Worm (Caenorhabditis elegans) whole organism, dauer: ENCODE data around the gene glo-3.

ENCODE experiments used
- unc-62 ChIP-seq: sonication (generic microtip); optimal IDR thresholded peaks from 2 replicates; lab custom pipeline; 2017; ENCODE audit warnings: missing biosample characterization, missing genetic modification reagents, missing genetic modification characterization

Gene glo-3

ce11 chrX:10534625-10535244 is 1.2 kb downstream of the glo-3 start:
- no peak for TF ChIP-seq unc-62 (GFP tag; lab: Kevin White, UChicago)

DNA sequence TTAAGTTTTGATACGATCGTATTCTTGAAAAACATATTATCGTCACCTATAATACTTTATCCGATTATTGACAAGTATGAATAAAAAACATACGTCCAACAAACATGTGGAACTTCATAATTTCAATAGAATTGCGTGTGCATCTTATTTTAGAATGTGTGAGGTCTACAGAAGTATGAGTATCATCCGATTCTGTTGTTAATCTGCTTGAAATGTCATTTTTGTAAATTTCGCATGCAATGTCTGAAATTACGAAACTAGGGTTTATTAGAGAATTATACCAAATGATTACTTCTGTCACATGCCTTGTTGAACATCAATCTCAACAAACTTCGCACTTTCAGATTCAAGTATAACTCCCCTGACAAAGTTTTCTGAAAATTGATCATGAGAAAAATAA is 8.3 kb downstream of the glo-3 start:
- no peak for TF ChIP-seq unc-62 (GFP tag; lab: Kevin White, UChicago)

DNA sequence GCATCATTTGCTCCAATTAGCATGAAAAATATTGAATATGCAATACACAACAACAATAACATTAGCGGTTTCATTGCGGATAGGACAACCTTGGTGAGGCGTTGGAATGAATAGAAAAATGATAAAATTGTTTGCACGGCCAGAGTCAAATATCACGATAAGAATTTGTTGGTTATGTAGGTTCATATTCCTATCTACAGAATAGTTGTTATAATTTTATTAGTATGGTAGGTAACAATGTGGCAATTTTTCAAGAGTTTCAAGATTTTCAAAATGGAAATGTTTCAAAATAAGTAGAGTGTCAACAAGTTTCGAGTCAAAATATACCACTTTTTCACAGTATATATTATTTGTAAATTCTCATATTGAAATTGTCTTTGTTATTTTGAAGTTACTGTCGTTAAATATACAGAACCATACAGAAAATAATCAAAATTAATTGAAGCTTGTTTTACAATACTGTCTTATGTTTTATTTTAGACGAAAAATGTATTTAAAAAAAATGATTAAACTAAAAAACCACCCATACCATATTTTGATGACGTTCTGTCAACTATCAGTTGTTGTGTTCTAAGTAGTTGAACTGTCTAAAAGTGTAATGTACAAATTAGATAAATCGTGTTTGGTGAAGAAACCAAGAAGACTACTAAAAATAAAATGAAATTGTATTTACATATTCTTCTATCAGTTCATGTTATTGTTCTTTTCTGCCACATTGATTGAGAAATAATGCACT is 9.0 kb downstream of the glo-3 start, which contains the start of the genes F59F5.3 and F59F5.4:
Gene F59F5.3, minus strand, starts transcription at position 101 of the 736 bp plus-strand sequence.
Gene F59F5.4, plus strand, starts transcription at position 686 of the 736 bp plus-strand sequence.
- TF ChIP-seq unc-62 (GFP tag; lab: Kevin White, UChicago) = no peak

ce11 chrX:10545716-10546115 is 12.2 kb downstream of the glo-3 start, which contains the start of gene F59F5.5:
Gene F59F5.5 (plus strand): TSS chrX:10546016.
- no peak for TF ChIP-seq unc-62 (GFP tag; lab: Kevin White, UChicago)

DNA sequence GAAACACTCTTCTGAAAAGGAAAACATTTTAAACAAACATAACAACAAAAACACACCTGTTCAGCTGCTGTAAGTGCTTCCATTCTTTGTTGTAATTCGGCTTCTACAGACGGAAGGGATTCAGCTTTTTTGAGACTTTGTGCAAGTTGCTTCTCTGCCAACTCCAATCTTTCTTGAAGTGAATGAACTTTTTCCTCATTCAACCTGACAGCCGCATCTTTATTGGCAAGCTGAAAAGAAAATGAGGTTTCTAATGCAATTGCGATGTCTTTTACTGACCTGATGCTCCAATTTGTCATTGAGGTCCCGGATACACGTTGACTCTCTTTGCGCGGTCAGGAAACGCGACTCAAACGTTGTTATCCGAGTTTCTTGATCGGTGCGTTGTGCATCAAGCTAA is 19.5 kb downstream of the glo-3 start:
- no peak for TF ChIP-seq unc-62 (GFP tag; lab: Kevin White, UChicago)

- TF ChIP-seq unc-62 (GFP tag; lab: Kevin White, UChicago) = no peak
Observed at ce11 chrX:10555189-10555964, 21.9 kb downstream of the glo-3 start, which contains the start of gene syd-2. Gene syd-2 (minus strand): TSS chrX:10555239.

DNA sequence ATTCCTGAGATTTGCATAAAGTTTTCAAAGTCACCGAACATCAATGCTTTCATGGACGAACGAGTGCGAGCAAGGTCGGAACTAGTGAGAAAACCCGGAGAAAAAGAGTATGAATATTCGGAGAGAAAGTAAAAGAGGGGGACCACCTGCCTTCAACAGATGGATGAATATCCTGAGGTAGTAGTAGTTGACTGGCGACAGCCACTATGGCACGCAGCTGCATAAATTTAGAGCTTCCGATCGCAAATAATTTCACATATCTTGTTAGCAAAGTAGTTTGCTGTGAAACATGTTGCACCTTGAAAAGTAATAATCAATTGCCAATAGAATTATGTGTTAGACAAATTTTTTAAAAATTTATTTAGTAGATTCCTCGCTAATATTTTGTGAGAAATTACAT is 23.3 kb downstream of the glo-3 start:
- no peak for TF ChIP-seq unc-62 (GFP tag; lab: Kevin White, UChicago)

DNA sequence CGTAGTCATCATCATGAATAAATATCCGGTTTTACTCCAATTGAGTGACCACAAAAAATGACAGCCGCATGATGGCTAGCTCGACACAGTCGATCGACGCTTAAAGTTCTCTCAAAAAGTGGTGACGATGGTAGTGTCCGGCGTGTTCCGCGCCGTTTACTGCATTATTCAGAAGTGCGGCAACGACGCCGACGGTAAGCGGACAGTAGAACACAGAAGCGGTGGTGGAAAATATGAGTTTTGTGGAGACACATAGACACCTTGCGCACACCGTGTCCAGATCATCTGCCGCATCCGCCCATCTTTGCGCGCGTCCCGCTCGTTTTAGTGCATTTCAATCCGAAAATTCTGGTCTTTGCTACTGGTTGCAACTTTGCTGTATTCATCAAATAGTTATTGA is 25.7 kb downstream of the glo-3 start, which contains the start of gene F59F5.7:
Gene F59F5.7, plus strand, starts transcription at position 301 of the 400 bp plus-strand sequence.
- no peak for TF ChIP-seq unc-62 (GFP tag; lab: Kevin White, UChicago)

DNA sequence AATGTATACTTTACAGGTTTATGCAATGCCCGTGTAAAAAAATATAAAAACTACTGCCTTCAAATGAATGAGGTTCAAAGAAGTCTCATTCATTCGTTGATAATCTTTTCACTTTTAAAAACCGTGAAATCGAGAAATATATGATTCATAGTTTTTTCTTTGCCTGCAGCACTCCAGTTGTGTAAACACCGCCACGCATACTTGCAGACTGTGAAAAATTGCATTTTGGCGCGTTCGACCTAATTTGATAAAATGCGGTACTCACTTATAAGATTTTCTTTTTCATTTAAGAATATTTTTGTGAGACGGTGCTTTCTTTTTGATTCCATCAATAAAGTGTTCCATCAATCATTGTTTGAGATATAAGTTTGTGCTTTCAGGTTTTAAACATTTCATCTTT is 33.3 kb downstream of the glo-3 start:
- TF ChIP-seq unc-62 (GFP tag; lab: Kevin White, UChicago) = no peak

DNA sequence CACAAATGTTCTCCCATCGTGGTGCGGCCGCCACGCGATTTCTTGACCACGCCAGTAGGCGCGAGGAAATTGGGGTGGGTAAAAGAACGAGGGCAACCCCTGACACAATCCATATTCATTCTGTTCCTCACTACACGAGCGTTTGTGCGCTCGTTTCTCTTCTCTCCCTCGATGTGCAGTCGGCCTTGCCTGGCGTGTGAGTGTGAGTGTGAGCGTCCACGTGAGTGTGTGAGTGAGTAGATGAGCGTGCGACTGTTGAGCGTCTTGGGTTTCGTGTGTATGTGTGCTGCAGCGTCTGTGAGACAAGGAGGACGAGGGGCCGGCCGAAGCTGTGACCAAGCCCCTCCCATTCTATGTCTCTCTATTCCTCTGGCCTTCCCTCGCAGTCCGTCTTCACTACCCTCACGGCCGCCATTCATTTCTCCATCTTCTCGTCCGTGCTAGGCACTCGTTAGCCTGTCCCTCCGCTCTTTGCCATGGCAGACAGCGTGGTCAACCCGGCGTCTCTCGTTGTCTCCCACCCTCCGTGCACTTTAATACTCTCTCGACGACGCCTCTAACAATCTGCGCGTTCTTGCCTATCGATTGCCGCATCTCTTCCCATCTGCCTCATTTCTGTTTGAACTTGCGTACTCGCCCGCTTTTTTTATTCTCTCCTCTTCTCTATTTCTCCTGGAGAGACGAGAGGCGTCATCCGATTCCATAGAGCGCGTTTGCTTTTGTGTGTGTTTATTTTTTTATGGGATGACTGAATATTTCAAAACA is 35.1 kb downstream of the glo-3 start:
- peak; percentile 41 for TF ChIP-seq unc-62 (GFP tag; lab: Kevin White, UChicago)

DNA sequence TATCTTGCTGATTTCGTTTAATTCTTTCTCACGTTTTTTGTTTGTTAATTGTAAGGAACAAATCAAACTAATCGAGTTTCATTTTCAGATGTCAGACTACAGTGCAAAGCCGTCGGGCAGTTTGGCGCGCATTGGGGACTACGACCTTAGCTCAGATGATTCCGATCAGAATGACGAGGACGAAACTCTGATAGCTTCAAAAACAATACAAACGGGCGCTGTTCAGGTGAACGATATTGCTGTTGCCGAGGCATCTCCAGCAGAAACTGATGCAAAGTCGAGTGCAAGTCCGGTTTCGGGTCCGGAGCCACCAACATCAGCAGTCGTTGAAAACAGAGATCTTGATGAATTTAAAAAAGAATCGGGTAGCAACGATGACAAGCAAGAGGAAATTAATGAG is 35.7 kb downstream of the glo-3 start, which contains the start of gene bet-2:
Gene bet-2, plus strand, starts transcription at position 89 of the 400 bp plus-strand sequence.
- TF ChIP-seq unc-62 (GFP tag; lab: Kevin White, UChicago) = no peak

ce11 chrX:10576410-10576809 is 42.9 kb downstream of the glo-3 start:
- TF ChIP-seq unc-62 (GFP tag; lab: Kevin White, UChicago) = no peak

- TF ChIP-seq unc-62 (GFP tag; lab: Kevin White, UChicago) = no peak
Observed at ce11 chrX:10576872-10577271, 43.4 kb downstream of the glo-3 start, which contains the start of gene nhx-5. Gene nhx-5 (plus strand): TSS chrX:10576953.
